Worm (Caenorhabditis elegans) whole organism, L2 larva: ENCODE results near the gene clec-26.

ENCODE experiments used
- C34F6.9 ChIP-seq: fragments of 150-350 bp; optimal IDR thresholded peaks from 2 replicates; lab custom pipeline; 2014; ENCODE audit warnings: missing biosample characterization, missing genetic modification characterization
- R02D3.7 ChIP-seq: fragments of 150-350 bp; optimal IDR thresholded peaks from 2 replicates; lab custom pipeline; 2014; ENCODE audit warnings: missing biosample characterization, missing genetic modification characterization
- ZK546.5 ChIP-seq: sonication (generic microtip); optimal IDR thresholded peaks from 2 replicates; lab custom pipeline; 2017; ENCODE audit warnings: missing biosample characterization, missing genetic modification characterization
- ama-1 ChIP-seq: fragments of 150-350 bp; optimal IDR thresholded peaks from 2 replicates; lab custom pipeline; 2018; ENCODE audit warnings: inconsistent platforms
- blmp-1 ChIP-seq: sonication (generic microtip); optimal IDR thresholded peaks from 2 replicates; lab custom pipeline; 2017; ENCODE audit warnings: missing genetic modification characterization, mild to moderate bottlenecking, missing compliant biosample characterization, antibody characterized with exemption, moderate library complexity; ENCODE audit not compliant: insufficient read depth
- ceh-16 ChIP-seq: fragments of 150-350 bp; optimal IDR thresholded peaks from 2 replicates; lab custom pipeline; 2014; ENCODE audit warnings: missing biosample characterization, missing genetic modification characterization
- crh-2 ChIP-seq: sonication (generic microtip); optimal IDR thresholded peaks from 2 replicates; lab custom pipeline; 2017; ENCODE audit warnings: missing biosample characterization, missing genetic modification characterization
- egl-27 ChIP-seq: sonication (generic microtip); optimal IDR thresholded peaks from 3 replicates; lab custom pipeline; 2017; ENCODE audit warnings: missing biosample characterization, missing genetic modification reagents, missing genetic modification characterization
- elt-3 ChIP-seq: sonication (generic microtip); optimal IDR thresholded peaks from 2 replicates; lab custom pipeline; 2017; ENCODE audit warnings: missing biosample characterization, missing genetic modification characterization
- lin-39 ChIP-seq: fragments of 150-350 bp; optimal IDR thresholded peaks from 2 replicates; lab custom pipeline; 2014; ENCODE audit warnings: missing biosample characterization, missing genetic modification reagents, missing genetic modification characterization
- lsy-2 ChIP-seq, 2 experiments: fragments of 150-350 bp in 1 of 2; sonication (generic microtip) in 1 of 2; optimal IDR thresholded peaks; 2 replicates each; lab custom pipeline; 2014 to 2017; ENCODE audit warnings: missing biosample characterization in 2 of 2, missing genetic modification characterization in 2 of 2
- mab-5 ChIP-seq: fragments of 150-350 bp; optimal IDR thresholded peaks from 2 replicates; lab custom pipeline; 2014; ENCODE audit warnings: missing biosample characterization, missing genetic modification characterization
- mbf-1 ChIP-seq: sonication (generic microtip); optimal IDR thresholded peaks from 2 replicates; lab custom pipeline; 2017; ENCODE audit warnings: missing biosample characterization, missing genetic modification characterization
- nhr-10 ChIP-seq: sonication (generic microtip); optimal IDR thresholded peaks from 2 replicates; lab custom pipeline; 2017; ENCODE audit warnings: missing biosample characterization, missing genetic modification characterization
- nhr-11 ChIP-seq: fragments of 150-350 bp; optimal IDR thresholded peaks from 2 replicates; lab custom pipeline; 2014; ENCODE audit warnings: missing biosample characterization, missing genetic modification characterization
- nhr-12 ChIP-seq: fragments of 150-350 bp; optimal IDR thresholded peaks from 2 replicates; lab custom pipeline; 2014; ENCODE audit warnings: missing biosample characterization, missing genetic modification characterization
- nhr-129 ChIP-seq: fragments of 150-350 bp; optimal IDR thresholded peaks from 2 replicates; lab custom pipeline; 2014; ENCODE audit warnings: missing biosample characterization, missing genetic modification characterization
- nhr-23 ChIP-seq: fragments of 150-350 bp; optimal IDR thresholded peaks from 2 replicates; lab custom pipeline; 2014; ENCODE audit warnings: missing biosample characterization, missing genetic modification reagents, missing genetic modification characterization
- nhr-237 ChIP-seq: fragments of 150-350 bp; optimal IDR thresholded peaks from 2 replicates; lab custom pipeline; 2014; ENCODE audit warnings: missing biosample characterization, missing genetic modification characterization
- nhr-77 ChIP-seq: fragments of 150-350 bp; optimal IDR thresholded peaks from 2 replicates; lab custom pipeline; 2014; ENCODE audit warnings: missing biosample characterization, missing genetic modification characterization
- peb-1 ChIP-seq: fragments of 150-350 bp; optimal IDR thresholded peaks from 2 replicates; lab custom pipeline; 2014; ENCODE audit warnings: missing biosample characterization, missing genetic modification characterization
- sem-4 ChIP-seq: fragments of 150-350 bp; optimal IDR thresholded peaks from 2 replicates; lab custom pipeline; 2014; ENCODE audit warnings: missing biosample characterization, missing genetic modification reagents, missing genetic modification characterization
- skn-1 ChIP-seq: sonication (generic microtip); optimal IDR thresholded peaks from 2 replicates; lab custom pipeline; 2017; ENCODE audit warnings: missing biosample characterization, missing genetic modification characterization
- snpc-4 ChIP-seq: fragments of 150-350 bp; optimal IDR thresholded peaks from 2 replicates; lab custom pipeline; 2014; ENCODE audit warnings: missing biosample characterization, missing genetic modification characterization
- unc-39 ChIP-seq: fragments of 150-350 bp; optimal IDR thresholded peaks from 2 replicates; lab custom pipeline; 2014; ENCODE audit warnings: missing biosample characterization, missing genetic modification characterization
- zag-1 ChIP-seq: fragments of 150-350 bp; optimal IDR thresholded peaks from 2 replicates; lab custom pipeline; 2014; ENCODE audit warnings: missing biosample characterization, missing genetic modification characterization
- ztf-1 ChIP-seq: fragments of 200-800 bp; sonication (Bioruptor generic); conservative IDR thresholded peaks from 2 replicates; pipeline ENCODE4 v1.3.6; 2022; ENCODE audit warnings: missing genetic modification characterization, missing compliant biosample characterization
- ztf-11 ChIP-seq: sonication (generic microtip); optimal IDR thresholded peaks from 2 replicates; lab custom pipeline; 2017; ENCODE audit warnings: missing biosample characterization, missing genetic modification characterization

Gene clec-26

DNA sequence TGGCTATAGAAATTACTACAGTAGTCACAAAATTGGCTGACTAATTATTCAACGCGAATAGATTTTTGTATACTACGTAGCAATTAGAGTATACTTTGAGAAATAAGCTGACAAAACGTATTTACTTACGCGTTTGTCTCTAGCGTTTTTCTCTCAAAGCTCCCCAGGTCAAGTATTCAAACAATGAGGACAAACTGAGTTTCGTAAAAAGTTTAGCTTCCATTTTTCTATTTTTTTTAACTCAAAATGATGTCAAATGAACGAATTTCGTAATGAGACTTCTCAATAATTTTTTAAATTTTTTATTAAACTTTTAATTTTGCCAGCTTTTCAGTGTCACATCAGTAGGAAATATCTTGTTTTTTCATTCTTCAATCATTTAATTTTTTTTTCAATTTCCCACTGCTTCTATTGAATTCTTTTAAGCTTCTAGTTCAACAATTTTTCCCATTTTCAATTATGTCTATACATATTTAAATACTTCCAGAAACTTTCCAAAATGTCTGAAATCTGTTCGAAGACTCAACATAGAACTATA lies 40.4 kb downstream of the clec-26 start, which contains the start of the genes ifas-2 and fbxa-44:
TSS of gene ifas-2 (minus strand) at position 101 of the 538 bp plus-strand sequence.
TSS of gene fbxa-44 (plus strand) at position 488 of the 538 bp plus-strand sequence.
- no peak for TF ChIP-seq skn-1 (tag; lab: Kevin White, UChicago)
- no peak for TF ChIP-seq elt-3 (tag; lab: Kevin White, UChicago)
- no peak for TF ChIP-seq ztf-1
- TF ChIP-seq nhr-23 (tag; lab: Kevin White, UChicago) = no peak
- no peak for TF ChIP-seq R02D3.7 (tag; lab: Kevin White, UChicago)
- no peak for TF ChIP-seq peb-1 (tag; lab: Kevin White, UChicago)
- no peak for TF ChIP-seq ceh-16 (tag; lab: Kevin White, UChicago)
- no peak for TF ChIP-seq egl-27
- no peak for TF ChIP-seq mbf-1 (tag; lab: Kevin White, UChicago)
- no peak for TF ChIP-seq ZK546.5 (tag; lab: Kevin White, UChicago)
- no peak for TF ChIP-seq crh-2 (tag; lab: Kevin White, UChicago)
- no peak for TF ChIP-seq lin-39 (tag; lab: Kevin White, UChicago)
- TF ChIP-seq nhr-12 (tag; lab: Kevin White, UChicago) = no peak

DNA sequence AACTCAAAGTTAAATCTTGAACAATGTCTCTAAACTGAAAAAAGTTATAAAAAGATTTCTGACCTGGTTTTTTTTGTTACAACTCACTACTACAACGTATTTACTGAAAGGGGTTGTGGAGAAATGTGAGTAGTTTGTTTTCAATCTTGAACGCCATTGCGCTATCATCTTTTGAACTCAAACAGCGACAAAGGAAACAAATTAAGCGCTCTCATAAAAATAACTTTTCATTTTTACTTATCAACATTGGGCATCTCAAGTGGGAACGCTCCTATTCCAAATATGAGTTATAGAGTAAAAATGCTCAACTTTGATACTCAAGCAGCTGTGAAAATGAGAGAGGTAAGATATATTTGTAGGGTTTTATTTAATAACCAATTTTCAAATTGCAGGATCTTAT lies 45.0 kb downstream of the clec-26 start, which contains the start of gene F09C6.15:
TSS of gene F09C6.15 (plus strand) at position 301 of the 400 bp plus-strand sequence.
- TF ChIP-seq ama-1 (lab: Kevin White, UChicago) = no peak
- no peak for TF ChIP-seq ceh-16 (tag; lab: Kevin White, UChicago)
- no peak for TF ChIP-seq lin-39 (tag; lab: Kevin White, UChicago)
- no peak for TF ChIP-seq ztf-1
- TF ChIP-seq snpc-4 = no peak
- no peak for TF ChIP-seq R02D3.7 (tag; lab: Kevin White, UChicago)
- TF ChIP-seq nhr-129 (tag; lab: Kevin White, UChicago) = no peak
- TF ChIP-seq unc-39 (tag; lab: Kevin White, UChicago) = no peak
- TF ChIP-seq nhr-77 (tag; lab: Kevin White, UChicago) = no peak
- TF ChIP-seq nhr-10 (tag; lab: Kevin White, UChicago) = no peak
- TF ChIP-seq peb-1 (tag; lab: Kevin White, UChicago) = no peak
- no peak for TF ChIP-seq ztf-11 (tag; lab: Kevin White, UChicago)
- TF ChIP-seq zag-1 (tag; lab: Kevin White, UChicago) = no peak
- TF ChIP-seq C34F6.9 (tag; lab: Kevin White, UChicago) = no peak
- no peak for TF ChIP-seq skn-1 (tag; lab: Kevin White, UChicago)
- no peak for TF ChIP-seq lsy-2 (tag; optimal IDR thresholded peaks at IDR 0.05; lab: Kevin White, UChicago)
- no peak for TF ChIP-seq nhr-237 (tag; lab: Kevin White, UChicago)
- no peak for TF ChIP-seq nhr-11
- no peak for TF ChIP-seq mab-5 (tag; lab: Kevin White, UChicago)

DNA sequence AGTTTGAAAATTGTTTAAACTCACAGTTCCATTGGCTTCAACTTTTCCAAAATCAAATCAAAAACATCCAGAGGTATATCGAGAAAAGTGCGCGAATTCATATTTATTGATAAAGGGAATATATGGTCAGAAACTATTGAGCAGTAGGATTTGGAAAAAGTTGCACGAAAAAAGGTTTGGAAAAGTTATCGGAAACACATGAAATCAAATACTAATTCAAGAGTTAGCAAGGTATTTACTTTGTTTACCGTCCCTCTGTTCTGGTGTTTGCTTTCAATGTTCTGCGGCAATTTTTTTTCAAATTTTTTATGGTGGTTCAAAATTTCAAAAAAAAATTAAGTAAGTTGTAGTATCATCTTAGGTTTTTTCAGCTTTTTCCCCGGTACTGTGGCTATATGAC lies 50.9 kb downstream of the clec-26 start, which contains the start of gene fbxa-45:
TSS of gene fbxa-45 (minus strand) at position 101 of the 400 bp plus-strand sequence.
- TF ChIP-seq ZK546.5 (tag; lab: Kevin White, UChicago) (no peak), nhr-11 (no peak), egl-27 (no peak), blmp-1 (no peak), R02D3.7 (tag; lab: Kevin White, UChicago) (no peak), sem-4 (tag; lab: Kevin White, UChicago) (no peak)
